Fruit fly (Drosophila melanogaster) whole organism, adult: ENCODE data around the gene yata.
A peak's percentile ranks its signal among the peaks of the same experiment; 100 is the strongest.

Experiments
- CG11617 ChIP-seq: fragments of 200-800 bp; sonication (Bioruptor generic); optimal IDR thresholded peaks from 2 replicates; lab custom pipeline; 2017; ENCODE audit warnings: mild to moderate bottlenecking, missing biosample characterization, missing genetic modification reagents, missing genetic modification characterization
- CG12768 ChIP-seq: fragments of 200-800 bp; sonication (Bioruptor generic); optimal IDR thresholded peaks from 2 replicates; lab custom pipeline; 2017; ENCODE audit warnings: missing biosample characterization, missing genetic modification characterization, mild to moderate bottlenecking, moderate library complexity, missing genetic modification reagents
- CG14711 ChIP-seq: fragments of 200-800 bp; sonication (Bioruptor generic); optimal IDR thresholded peaks from 2 replicates; lab custom pipeline; 2018; ENCODE audit warnings: missing biosample characterization, mild to moderate bottlenecking, missing genetic modification characterization, moderate library complexity
- CG1620 ChIP-seq: fragments of 200-800 bp; sonication (Bioruptor generic); optimal IDR thresholded peaks from 2 replicates; lab custom pipeline; 2016; ENCODE audit warnings: missing biosample characterization, missing genetic modification characterization
- CG33017 ChIP-seq: fragments of 200-800 bp; sonication (Bioruptor generic); optimal IDR thresholded peaks from 2 replicates; lab custom pipeline; 2018; ENCODE audit warnings: missing biosample characterization, mild to moderate bottlenecking, missing genetic modification characterization, moderate library complexity
- CG5204 ChIP-seq: fragments of 200-800 bp; sonication (Bioruptor generic); optimal IDR thresholded peaks from 2 replicates; lab custom pipeline; 2016; ENCODE audit warnings: missing biosample characterization, missing genetic modification characterization
- CG7045 ChIP-seq: fragments of 200-800 bp; sonication (Bioruptor generic); optimal IDR thresholded peaks from 2 replicates; lab custom pipeline; 2017; ENCODE audit warnings: missing biosample characterization, mild to moderate bottlenecking, missing genetic modification characterization
- CG7101 ChIP-seq: fragments of 200-800 bp; sonication (Bioruptor generic); optimal IDR thresholded peaks from 2 replicates; lab custom pipeline; 2018; ENCODE audit warnings: missing biosample characterization, mild to moderate bottlenecking, missing genetic modification characterization, moderate library complexity
- Clk ChIP-seq: fragments of 200-800 bp; sonication (Bioruptor generic); optimal IDR thresholded peaks from 2 replicates; lab custom pipeline; 2017; ENCODE audit warnings: missing biosample characterization, missing genetic modification characterization
- Crg-1 ChIP-seq: fragments of 200-800 bp; sonication (Bioruptor generic); optimal IDR thresholded peaks from 2 replicates; lab custom pipeline; 2016; ENCODE audit warnings: missing biosample characterization, missing genetic modification characterization
- Hr96 ChIP-seq: fragments of 200-800 bp; sonication (Bioruptor generic); optimal IDR thresholded peaks from 2 replicates; lab custom pipeline; 2016; ENCODE audit warnings: missing biosample characterization, missing genetic modification characterization
- Mnt ChIP-seq: fragments of 200-800 bp; sonication (Bioruptor generic); optimal IDR thresholded peaks from 2 replicates; lab custom pipeline; 2016; ENCODE audit warnings: missing biosample characterization, mild to moderate bottlenecking, missing genetic modification characterization
- bab1 ChIP-seq: fragments of 200-800 bp; sonication (Bioruptor generic); optimal IDR thresholded peaks from 3 replicates; lab custom pipeline; 2019; ENCODE audit warnings: missing biosample characterization, mild to moderate bottlenecking, missing genetic modification characterization, moderate library complexity
- cic ChIP-seq: fragments of 200-800 bp; sonication (Bioruptor generic); optimal IDR thresholded peaks from 2 replicates; lab custom pipeline; 2017; ENCODE audit warnings: missing biosample characterization, mild to moderate bottlenecking, missing genetic modification characterization, moderate library complexity
- cnc ChIP-seq, 2 experiments: fragments of >200 bp; optimal IDR thresholded peaks; 2 replicates each; lab custom pipeline; 2017
- kay ChIP-seq: fragments of 200-800 bp; sonication (Bioruptor generic); peaks from one replicate; lab custom pipeline; 2016; ENCODE audit warnings: missing biosample characterization, missing genetic modification characterization, borderline replicate concordance
- ovo ChIP-seq: fragments of 200-800 bp; sonication (Bioruptor generic); optimal IDR thresholded peaks from 2 replicates; lab custom pipeline; 2016; ENCODE audit warnings: missing biosample characterization, missing genetic modification characterization
- pad ChIP-seq: fragments of 200-800 bp; sonication (Bioruptor generic); optimal IDR thresholded peaks from 3 replicates; lab custom pipeline; 2017; ENCODE audit warnings: missing biosample characterization, missing genetic modification characterization, mild to moderate bottlenecking, moderate library complexity, missing genetic modification reagents
- tj ChIP-seq: fragments of 200-800 bp; sonication (Bioruptor generic); optimal IDR thresholded peaks from 3 replicates; lab custom pipeline; 2017; ENCODE audit warnings: missing biosample characterization, mild to moderate bottlenecking, missing genetic modification characterization, moderate library complexity
- toe ChIP-seq: fragments of 200-800 bp; sonication (Bioruptor generic); optimal IDR thresholded peaks from 2 replicates; lab custom pipeline; 2016; ENCODE audit warnings: missing biosample characterization, missing genetic modification characterization

yata gene

DNA sequence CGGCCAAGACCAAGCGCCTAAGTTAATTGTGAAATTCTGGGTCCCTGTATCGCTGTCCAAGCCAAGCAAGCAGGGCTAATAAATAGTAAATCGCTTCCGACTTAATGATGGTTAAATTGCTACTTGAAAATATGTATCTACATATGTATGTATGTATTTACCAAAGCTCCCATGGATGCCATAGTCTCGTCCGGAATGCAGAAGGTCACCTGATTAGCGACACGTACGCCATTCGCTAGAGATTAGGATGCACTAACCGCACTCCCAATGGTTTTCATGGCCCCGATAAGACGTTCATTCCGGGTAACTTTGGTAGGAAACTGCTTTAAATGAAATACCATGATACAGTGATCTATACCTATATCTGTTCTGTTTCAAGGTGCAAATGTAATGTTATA is 9.7 kb downstream of the yata start:
- TF ChIP-seq Clk (GFP tag; lab: Kevin White, UChicago) (no peak), Mnt (GFP tag; lab: Kevin White, UChicago) (no peak)

DNA sequence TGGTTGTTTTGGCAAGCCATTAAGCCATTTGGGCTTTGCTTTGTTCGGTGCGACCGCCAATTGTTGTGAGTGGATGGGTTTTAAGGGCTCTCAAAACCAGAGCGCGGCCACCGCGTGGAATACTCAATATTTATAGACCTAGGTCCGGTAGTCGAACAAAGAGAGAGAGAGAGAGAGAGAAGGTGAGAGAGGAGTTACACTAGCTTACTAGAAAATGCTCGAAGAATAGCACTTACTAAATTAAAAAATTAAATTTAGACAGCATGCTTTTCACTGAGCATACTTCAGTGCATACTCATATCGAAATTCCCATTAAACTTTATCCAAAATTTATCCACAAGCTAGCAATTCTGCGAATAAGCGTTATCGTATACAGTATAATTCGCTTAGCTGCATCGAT is 11.0 kb downstream of the yata start:
- TF ChIP-seq pad (GFP tag; lab: Kevin White, UChicago), result no peak
- no peak for TF ChIP-seq Hr96 (GFP tag; lab: Kevin White, UChicago)
- TF ChIP-seq CG33017 (tag; lab: Kevin White, UChicago), result no peak
- no peak for TF ChIP-seq Clk (GFP tag; lab: Kevin White, UChicago)
- no peak for TF ChIP-seq CG7101 (tag; lab: Kevin White, UChicago)
- no peak for TF ChIP-seq tj
- TF ChIP-seq bab1 (GFP tag; lab: Kevin White, UChicago), result no peak
- no peak for TF ChIP-seq CG12768 (GFP tag; lab: Kevin White, UChicago)
- no peak for TF ChIP-seq CG14711 (tag; lab: Kevin White, UChicago)
- TF ChIP-seq Crg-1 (GFP tag; lab: Kevin White, UChicago), result no peak
- TF ChIP-seq CG11617 (GFP tag; lab: Kevin White, UChicago), result no peak
- TF ChIP-seq CG1620, result no peak
- no peak for TF ChIP-seq CG7045 (GFP tag; lab: Kevin White, UChicago)
- no peak for TF ChIP-seq Mnt (GFP tag; lab: Kevin White, UChicago)
- TF ChIP-seq cnc (optimal IDR thresholded peaks at IDR 0.05; lab: Kevin White, UChicago), result no peak

DNA sequence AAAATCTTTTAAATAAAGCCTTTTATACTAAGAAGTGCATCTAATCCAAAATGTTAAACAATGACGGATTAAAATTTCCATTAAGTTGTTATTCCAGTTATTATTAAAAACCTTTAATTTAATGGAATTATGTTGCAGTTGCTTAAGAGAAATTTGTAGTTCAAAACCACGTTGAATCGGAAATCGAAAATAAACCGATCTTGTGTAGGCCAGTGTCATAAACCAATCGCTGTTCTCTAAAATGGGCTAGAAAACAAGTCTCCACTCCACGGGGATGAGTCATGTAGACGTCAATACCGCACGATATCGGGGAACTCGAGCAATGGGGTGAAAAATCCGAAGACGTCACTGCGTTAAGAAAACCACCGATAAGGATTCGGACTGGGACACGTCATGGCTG is 12.6 kb downstream of the yata start:
- no peak for TF ChIP-seq CG11617 (GFP tag; lab: Kevin White, UChicago)
- TF ChIP-seq kay (GFP tag; lab: Kevin White, UChicago), result peak; percentile 90

DNA sequence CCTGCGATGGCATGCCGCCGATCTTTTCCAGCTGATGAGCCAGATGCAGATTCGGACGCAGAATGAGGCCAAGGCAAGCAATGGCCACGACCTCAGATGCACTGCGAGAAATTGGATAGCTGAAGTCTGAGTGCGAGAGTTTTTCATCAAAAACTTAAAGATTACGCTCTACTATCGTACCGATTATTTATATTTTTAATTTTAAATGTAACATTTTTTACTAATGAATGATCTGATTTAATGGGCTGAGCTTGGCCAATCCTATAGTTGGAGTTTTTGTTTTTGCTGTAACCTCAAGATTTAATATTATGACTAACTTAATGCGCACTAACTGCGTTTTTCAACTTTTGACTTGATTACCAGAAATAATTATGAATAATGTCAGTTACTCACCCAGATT is 13.3 kb downstream of the yata start:
- TF ChIP-seq CG33017 (tag; lab: Kevin White, UChicago), result no peak
- no peak for TF ChIP-seq tj
- TF ChIP-seq Clk (GFP tag; lab: Kevin White, UChicago), result no peak
- TF ChIP-seq Crg-1 (GFP tag; lab: Kevin White, UChicago), result no peak
- no peak for TF ChIP-seq pad (GFP tag; lab: Kevin White, UChicago)
- TF ChIP-seq CG7101 (tag; lab: Kevin White, UChicago), result no peak
- TF ChIP-seq Mnt (GFP tag; lab: Kevin White, UChicago), result no peak
- TF ChIP-seq bab1 (GFP tag; lab: Kevin White, UChicago), result no peak
- TF ChIP-seq CG1620, result no peak
- no peak for TF ChIP-seq kay (GFP tag; lab: Kevin White, UChicago)
- TF ChIP-seq toe (GFP tag; lab: Kevin White, UChicago), result no peak
- no peak for TF ChIP-seq Hr96 (GFP tag; lab: Kevin White, UChicago)
- no peak for TF ChIP-seq CG7045 (GFP tag; lab: Kevin White, UChicago)
- TF ChIP-seq cnc (optimal IDR thresholded peaks at IDR 0.05; lab: Kevin White, UChicago), result no peak
- TF ChIP-seq cic (GFP tag; lab: Kevin White, UChicago), result no peak
- TF ChIP-seq CG11617 (GFP tag; lab: Kevin White, UChicago), result no peak
- no peak for TF ChIP-seq CG14711 (tag; lab: Kevin White, UChicago)
- TF ChIP-seq CG12768 (GFP tag; lab: Kevin White, UChicago), result no peak

DNA sequence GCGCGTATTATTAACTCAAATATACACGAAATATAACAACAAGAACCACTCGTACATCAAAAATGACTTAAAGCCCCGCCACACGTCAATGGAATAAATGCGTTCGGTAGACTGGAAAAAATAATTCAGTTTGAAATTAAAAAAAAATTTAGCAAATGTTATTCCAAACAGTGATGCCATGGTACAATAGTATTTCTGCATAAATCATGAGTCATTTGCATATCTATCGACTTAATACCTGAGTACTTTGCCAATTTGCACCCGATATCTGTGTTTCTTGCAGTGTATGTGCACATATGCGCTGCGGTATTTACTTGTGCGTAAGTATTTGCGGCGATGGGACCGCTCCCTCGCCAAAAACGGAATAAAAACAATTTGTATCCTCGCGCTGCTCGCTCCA is 14.1 kb downstream of the yata start:
- no peak for TF ChIP-seq kay (GFP tag; lab: Kevin White, UChicago)
- no peak for TF ChIP-seq bab1 (GFP tag; lab: Kevin White, UChicago)
- no peak for TF ChIP-seq CG7101 (tag; lab: Kevin White, UChicago)
- no peak for TF ChIP-seq CG11617 (GFP tag; lab: Kevin White, UChicago)
- no peak for TF ChIP-seq pad (GFP tag; lab: Kevin White, UChicago)
- no peak for TF ChIP-seq Crg-1 (GFP tag; lab: Kevin White, UChicago)
- no peak for TF ChIP-seq CG14711 (tag; lab: Kevin White, UChicago)
- no peak for TF ChIP-seq ovo (GFP tag; lab: Kevin White, UChicago)
- no peak for TF ChIP-seq cic (GFP tag; lab: Kevin White, UChicago)
- no peak for TF ChIP-seq CG5204
- TF ChIP-seq Hr96 (GFP tag; lab: Kevin White, UChicago), result no peak
- no peak for TF ChIP-seq CG7045 (GFP tag; lab: Kevin White, UChicago)
- no peak for TF ChIP-seq CG12768 (GFP tag; lab: Kevin White, UChicago)
- TF ChIP-seq cnc (optimal IDR thresholded peaks at IDR 0.05; lab: Kevin White, UChicago), result no peak

DNA sequence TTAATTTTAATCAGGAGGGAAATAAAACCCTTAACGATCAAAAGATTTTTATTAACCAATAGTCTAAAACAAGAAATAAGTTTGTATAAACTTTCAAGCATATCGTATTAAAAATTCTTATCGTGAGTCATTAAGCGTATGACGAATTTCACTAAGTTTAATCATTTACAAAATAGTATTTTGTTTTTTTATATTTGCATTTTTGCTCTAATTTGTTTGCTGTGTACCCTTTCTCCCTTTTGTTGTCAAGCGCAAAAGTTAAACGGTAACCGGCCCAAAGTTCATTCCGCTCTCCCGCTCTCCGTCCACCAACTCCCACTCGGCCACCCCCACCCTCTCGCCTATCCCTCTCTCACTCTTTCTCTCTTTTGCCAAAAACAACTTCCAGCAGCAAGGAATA is 14.8 kb downstream of the yata start:
- TF ChIP-seq kay (GFP tag; lab: Kevin White, UChicago) (no peak), CG33017 (tag; lab: Kevin White, UChicago) (no peak), CG7101 (tag; lab: Kevin White, UChicago) (no peak), CG11617 (GFP tag; lab: Kevin White, UChicago) (no peak), toe (GFP tag; lab: Kevin White, UChicago) (no peak), pad (GFP tag; lab: Kevin White, UChicago) (no peak), Crg-1 (GFP tag; lab: Kevin White, UChicago) (no peak), CG14711 (tag; lab: Kevin White, UChicago) (no peak), cnc (optimal IDR thresholded peaks at IDR 0.05; lab: Kevin White, UChicago) (no peak), Hr96 (GFP tag; lab: Kevin White, UChicago) (no peak), tj (no peak), Clk (GFP tag; lab: Kevin White, UChicago) (no peak)
